Fruit fly (Drosophila melanogaster) whole organism, embryonic: Measurements from ENCODE around the gene CG4025.
A peak's percentile ranks its signal among the peaks of the same experiment; 100 is the strongest.

Experiments used
- Atf3 ChIP-seq: fragments of 200-800 bp; sonication (Bioruptor generic); optimal IDR thresholded peaks from 3 replicates; lab custom pipeline; 2016; ENCODE audit warnings: missing biosample characterization, missing genetic modification characterization
- Bdp1 ChIP-seq: fragments of 200-800 bp; sonication (Bioruptor generic); optimal IDR thresholded peaks from 3 replicates; lab custom pipeline; 2016; ENCODE audit warnings: missing biosample characterization, missing genetic modification characterization
- Bteb2 ChIP-seq: fragments of 200-800 bp; sonication (Bioruptor generic); optimal IDR thresholded peaks from 2 replicates; lab custom pipeline; 2016; ENCODE audit warnings: missing biosample characterization, missing genetic modification characterization
- C15 ChIP-seq: fragments of 200-800 bp; sonication (Bioruptor generic); IDR thresholded peaks from 3 replicates; pipeline ENCODE4 v1.3.6; 2022; ENCODE audit warnings: missing biosample characterization, missing genetic modification characterization
- CG1024 ChIP-seq: fragments of 200-800 bp; sonication (Bioruptor generic); IDR thresholded peaks from 2 replicates; pipeline ENCODE4 v1.3.6; 2022; ENCODE audit warnings: missing biosample characterization, missing genetic modification characterization
- CG11560 ChIP-seq: fragments of 200-800 bp; sonication (Bioruptor generic); IDR thresholded peaks from 3 replicates; pipeline ENCODE4 v1.3.6; 2022; ENCODE audit warnings: missing biosample characterization, missing genetic modification characterization
- CG12744 ChIP-seq: fragments of 200-800 bp; sonication (Bioruptor generic); optimal IDR thresholded peaks from 2 replicates; lab custom pipeline; 2016; ENCODE audit warnings: missing biosample characterization, missing genetic modification characterization
- CG13424 ChIP-seq: fragments of 200-800 bp; sonication (Bioruptor generic); optimal IDR thresholded peaks from 2 replicates; lab custom pipeline; 2019; ENCODE audit warnings: missing biosample characterization, mild to moderate bottlenecking, missing genetic modification characterization, moderate library complexity
- CG13894 ChIP-seq: fragments of 200-800 bp; sonication (Bioruptor generic); optimal IDR thresholded peaks from 3 replicates; lab custom pipeline; 2018; ENCODE audit warnings: missing biosample characterization, mild to moderate bottlenecking, missing genetic modification characterization, moderate library complexity
- CG15073 ChIP-seq: fragments of 200-800 bp; sonication (Bioruptor generic); optimal IDR thresholded peaks from 2 replicates; lab custom pipeline; 2016; ENCODE audit warnings: missing biosample characterization, missing genetic modification characterization
- CG16863 ChIP-seq: fragments of 200-800 bp; sonication (Bioruptor generic); optimal IDR thresholded peaks from 3 replicates; lab custom pipeline; 2016; ENCODE audit warnings: missing biosample characterization, missing genetic modification characterization
- CG17359 ChIP-seq: fragments of 200-800 bp; sonication (Bioruptor generic); optimal IDR thresholded peaks from 3 replicates; lab custom pipeline; 2018; ENCODE audit warnings: missing biosample characterization, mild to moderate bottlenecking, missing genetic modification characterization, moderate library complexity
- CG17568 ChIP-seq: fragments of 200-800 bp; sonication (Bioruptor generic); optimal IDR thresholded peaks from 2 replicates; lab custom pipeline; 2018; ENCODE audit warnings: missing biosample characterization, mild to moderate bottlenecking, missing genetic modification characterization, moderate library complexity
- CG17829 ChIP-seq: fragments of 200-800 bp; optimal IDR thresholded peaks from 2 replicates; lab custom pipeline; 2019; ENCODE audit warnings: missing biosample characterization, mild to moderate bottlenecking, missing genetic modification characterization, moderate library complexity
- CG31365 ChIP-seq: fragments of 200-800 bp; sonication (Bioruptor generic); optimal IDR thresholded peaks from 2 replicates; lab custom pipeline; 2018; ENCODE audit warnings: missing biosample characterization, mild to moderate bottlenecking, missing genetic modification characterization
- CG3995 ChIP-seq: fragments of 200-800 bp; sonication (Bioruptor generic); optimal IDR thresholded peaks from 3 replicates; lab custom pipeline; 2016; ENCODE audit warnings: missing biosample characterization, missing genetic modification characterization
- CG4404 ChIP-seq: fragments of 200-800 bp; sonication (Bioruptor generic); IDR thresholded peaks from 2 replicates; pipeline ENCODE4 v1.3.6; 2022; ENCODE audit warnings: missing biosample characterization, missing genetic modification characterization
- CG7786 ChIP-seq: fragments of 200-800 bp; sonication (Bioruptor generic); optimal IDR thresholded peaks from 2 replicates; lab custom pipeline; 2016; ENCODE audit warnings: missing biosample characterization, missing genetic modification characterization
- CG8388 ChIP-seq: fragments of 200-800 bp; sonication (Bioruptor generic); optimal IDR thresholded peaks from 2 replicates; lab custom pipeline; 2019; ENCODE audit warnings: missing biosample characterization, mild to moderate bottlenecking, missing genetic modification characterization, moderate library complexity
- CG9727 ChIP-seq: fragments of 200-800 bp; sonication (Bioruptor generic); optimal IDR thresholded peaks from 3 replicates; lab custom pipeline; 2017; ENCODE audit warnings: missing biosample characterization, mild to moderate bottlenecking, missing genetic modification characterization
- Dip3 ChIP-seq: fragments of 200-800 bp; sonication (Bioruptor generic); optimal IDR thresholded peaks from 3 replicates; lab custom pipeline; 2016; ENCODE audit warnings: missing biosample characterization, missing genetic modification characterization
- Ets65A ChIP-seq: fragments of 200-800 bp; sonication (Bioruptor generic); peaks from one replicate; lab custom pipeline; 2016; ENCODE audit warnings: missing biosample characterization, missing genetic modification characterization
- Gsc ChIP-seq: fragments of 200-800 bp; sonication (Bioruptor generic); IDR thresholded peaks from 2 replicates; pipeline ENCODE4 v1.3.6; 2022; ENCODE audit warnings: missing biosample characterization, missing genetic modification characterization
- HLH54F ChIP-seq: fragments of 200-800 bp; sonication (Bioruptor generic); optimal IDR thresholded peaks from 3 replicates; lab custom pipeline; 2016; ENCODE audit warnings: missing biosample characterization, missing genetic modification characterization
- Lhr ChIP-seq: fragments of 200-800 bp; sonication (Bioruptor generic); optimal IDR thresholded peaks from 3 replicates; lab custom pipeline; 2017; ENCODE audit warnings: mild to moderate bottlenecking, missing biosample characterization, missing genetic modification reagents, missing genetic modification characterization
- Lim3 ChIP-seq: fragments of 200-800 bp; sonication (Bioruptor generic); IDR thresholded peaks from 2 replicates; pipeline ENCODE4 v1.3.6; 2022; ENCODE audit warnings: missing biosample characterization, missing genetic modification characterization
- NfI ChIP-seq: fragments of 200-800 bp; sonication (Bioruptor generic); optimal IDR thresholded peaks from 3 replicates; lab custom pipeline; 2018; ENCODE audit warnings: missing biosample characterization, mild to moderate bottlenecking, missing genetic modification characterization, moderate library complexity
- PHDP ChIP-seq: fragments of 200-800 bp; sonication (Bioruptor generic); optimal IDR thresholded peaks from 3 replicates; lab custom pipeline; 2018; ENCODE audit warnings: missing biosample characterization, mild to moderate bottlenecking, missing genetic modification characterization, moderate library complexity
- Pdp1 ChIP-seq, 2 experiments: fragments of 200-800 bp; sonication (Bioruptor generic); optimal IDR thresholded peaks; 3 replicates each; lab custom pipeline; 2016; ENCODE audit warnings: missing biosample characterization in 2 of 2, missing genetic modification characterization in 2 of 2, mild to moderate bottlenecking in 1 of 2, moderate library complexity in 1 of 2
- Scr ChIP-seq: fragments of 200-800 bp; sonication (Bioruptor generic); IDR thresholded peaks from 2 replicates; pipeline ENCODE4 v1.3.6; 2022; ENCODE audit warnings: missing biosample characterization, missing genetic modification characterization; ENCODE audit not compliant: partially characterized antibody
- TFAM ChIP-seq: fragments of 200-800 bp; sonication (Bioruptor generic); optimal IDR thresholded peaks from 2 replicates; lab custom pipeline; 2017; ENCODE audit warnings: missing biosample characterization, missing genetic modification characterization, inconsistent platforms
- YL-1 ChIP-seq: fragments of 200-800 bp; sonication (Bioruptor generic); optimal IDR thresholded peaks from 3 replicates; lab custom pipeline; 2017; ENCODE audit warnings: missing biosample characterization, mild to moderate bottlenecking, missing genetic modification characterization
- ac ChIP-seq: fragments of 200-800 bp; sonication (Bioruptor generic); optimal IDR thresholded peaks from 3 replicates; lab custom pipeline; 2017; ENCODE audit warnings: missing biosample characterization, mild to moderate bottlenecking, missing genetic modification characterization
- ase ChIP-seq: fragments of 200-800 bp; sonication (Bioruptor generic); IDR thresholded peaks from 3 replicates; pipeline ENCODE4 v1.3.6; 2022; ENCODE audit warnings: missing biosample characterization, missing genetic modification characterization
- chn ChIP-seq: fragments of 200-800 bp; sonication (Bioruptor generic); optimal IDR thresholded peaks from 2 replicates; lab custom pipeline; 2016; ENCODE audit warnings: missing biosample characterization, missing genetic modification characterization
- crp ChIP-seq, 2 experiments: fragments of 200-800 bp; sonication (Bioruptor generic); optimal IDR thresholded peaks; 2 replicates in 1 of 2; 3 replicates in 1 of 2; lab custom pipeline; 2017; ENCODE audit warnings: missing biosample characterization in 2 of 2, missing genetic modification characterization in 2 of 2, mild to moderate bottlenecking in 1 of 2, moderate library complexity in 1 of 2
- exex ChIP-seq: fragments of 200-800 bp; sonication (Bioruptor generic); optimal IDR thresholded peaks from 4 replicates; lab custom pipeline; 2018; ENCODE audit warnings: missing biosample characterization, mild to moderate bottlenecking, missing genetic modification characterization, moderate library complexity
- ham ChIP-seq: fragments of 200-800 bp; sonication (Bioruptor generic); IDR thresholded peaks from 2 replicates; pipeline ENCODE4 v1.3.6; 2022; ENCODE audit warnings: missing biosample characterization, missing genetic modification characterization
- her ChIP-seq: fragments of 200-800 bp; sonication (Bioruptor generic); optimal IDR thresholded peaks from 2 replicates; lab custom pipeline; 2016; ENCODE audit warnings: missing biosample characterization, missing genetic modification characterization
- jumu ChIP-seq: fragments of 200-800 bp; sonication (Bioruptor generic); optimal IDR thresholded peaks from 3 replicates; lab custom pipeline; 2016; ENCODE audit warnings: missing biosample characterization, missing genetic modification characterization
- ken ChIP-seq: fragments of 200-800 bp; sonication (Bioruptor generic); IDR thresholded peaks from 3 replicates; pipeline ENCODE4 v1.3.6; 2022; ENCODE audit warnings: missing biosample characterization, missing genetic modification characterization
- klu ChIP-seq: fragments of 200-800 bp; sonication (Bioruptor generic); IDR thresholded peaks from 2 replicates; pipeline ENCODE4 v1.3.6; 2022; ENCODE audit warnings: missing biosample characterization, missing genetic modification characterization
- oc ChIP-seq: fragments of 200-800 bp; sonication (Bioruptor generic); optimal IDR thresholded peaks from 2 replicates; lab custom pipeline; 2018; ENCODE audit warnings: missing biosample characterization, mild to moderate bottlenecking, missing genetic modification characterization, moderate library complexity
- salm ChIP-seq: fragments of 200-800 bp; sonication (Bioruptor generic); optimal IDR thresholded peaks from 2 replicates; lab custom pipeline; 2018; ENCODE audit warnings: missing biosample characterization, mild to moderate bottlenecking, missing genetic modification characterization
- sc ChIP-seq, 3 experiments: fragments of >200 bp in 2 of 3; fragments of 200-800 bp in 1 of 3; sonication (Bioruptor generic) in 1 of 3; optimal IDR thresholded peaks; 2 replicates in 2 of 3; 3 replicates in 1 of 3; lab custom pipeline; 2017; ENCODE audit warnings: mild to moderate bottlenecking in 1 of 3, missing biosample characterization in 1 of 3, missing genetic modification characterization in 1 of 3, missing genetic modification reagents in 1 of 3
- seq ChIP-seq: fragments of 200-800 bp; sonication (Bioruptor generic); IDR thresholded peaks from 2 replicates; pipeline ENCODE4 v1.3.6; 2022; ENCODE audit warnings: missing biosample characterization, missing genetic modification characterization
- tap ChIP-seq: fragments of 200-800 bp; optimal IDR thresholded peaks from 3 replicates; lab custom pipeline; 2019; ENCODE audit warnings: missing biosample characterization, mild to moderate bottlenecking, missing genetic modification characterization, moderate library complexity
- twi ChIP-seq: fragments of 200-800 bp; optimal IDR thresholded peaks from 2 replicates; lab custom pipeline; 2019; ENCODE audit warnings: missing biosample characterization, mild to moderate bottlenecking, missing genetic modification characterization, moderate library complexity
- zfh2 ChIP-seq: fragments of 200-800 bp; sonication (Bioruptor generic); optimal IDR thresholded peaks from 2 replicates; lab custom pipeline; 2016; ENCODE audit warnings: missing biosample characterization, missing genetic modification characterization

CG4025 gene

DNA sequence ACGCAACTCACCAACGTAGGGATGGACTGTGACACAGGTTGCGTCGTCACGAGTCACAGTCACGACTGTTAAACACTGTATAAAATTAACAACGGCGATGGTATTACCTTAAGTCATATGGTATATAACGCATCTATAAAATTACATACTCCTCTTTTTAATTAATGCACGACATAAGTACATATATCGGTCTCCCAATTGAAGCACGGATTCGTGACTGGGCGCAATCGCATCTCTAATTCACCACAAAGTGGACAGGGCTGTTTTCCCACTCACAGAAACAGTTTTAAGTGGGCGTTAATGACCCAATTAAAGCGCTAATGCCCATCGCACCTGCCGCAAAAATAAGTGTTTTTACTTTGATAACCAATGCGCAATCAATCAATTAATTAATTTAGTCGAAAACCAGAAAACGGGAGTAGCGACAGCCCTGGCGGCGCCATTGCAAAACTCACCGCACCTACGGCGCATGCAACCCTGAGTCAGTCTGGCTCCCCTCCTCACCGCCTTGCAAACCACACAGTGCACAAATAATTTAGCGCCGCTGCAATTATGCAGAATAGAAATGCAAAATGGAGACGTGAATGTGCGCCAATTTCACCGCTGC is 35.4 kb upstream of the CG4025 start, which contains the start of gene CG4313 (continued):
- TF ChIP-seq PHDP (peak; percentile 52), exex (tag; lab: Kevin White, UChicago) (no peak), Ets65A (GFP tag; lab: Kevin White, UChicago) (peak; percentile 94), Atf3 (GFP tag; lab: Kevin White, UChicago) (peak; percentile 55), ken (peak; percentile 55; the same call in 1 of the 3 replicates), oc (no peak), chn (GFP tag; lab: Kevin White, UChicago) (peak; percentile 73), ase (GFP tag; lab: Robert Waterston, UW) (no peak), Gsc (no peak), CG7786 (peak; percentile 74), seq (GFP tag; lab: Robert Waterston, UW) (peak; percentile 30; the same call in 1 of the 2 replicates), ac (no peak), C15 (GFP tag; lab: Robert Waterston, UW) (0 out of 3 replicates have a peak, but pooled peaks have one; percentile 11), jumu (GFP tag; lab: Kevin White, UChicago) (peak; percentile 60), CG15073 (no peak), Lim3 (GFP tag; lab: Robert Waterston, UW) (no peak), sc (optimal IDR thresholded peaks at IDR 0.05; lab: Kevin White, UChicago) (no peak), sc (GFP tag; optimal IDR thresholded peaks at IDR 0.05; lab: Kevin White, UChicago) (no peak), salm (tag; lab: Kevin White, UChicago) (no peak), Pdp1 (GFP tag; optimal IDR thresholded peaks at IDR 0.05; lab: Kevin White, UChicago) (peak; percentile 71 to 79), Bteb2 (GFP tag; lab: Kevin White, UChicago) (peak; percentile 23), CG16863 (peak; percentile 55), CG1024 (GFP tag; lab: Robert Waterston, UW) (peak; percentile 36; the same call in 1 of the 2 replicates), her (peak; percentile 65), Bdp1 (GFP tag; lab: Kevin White, UChicago) (peak; percentile 48), NfI (GFP tag; lab: Kevin White, UChicago) (peak; percentile 58), CG17568 (GFP tag; lab: Kevin White, UChicago) (peak; percentile 53), ham (GFP tag; lab: Robert Waterston, UW) (no peak), CG13424 (peak; percentile 77), CG3995 (GFP tag; lab: Kevin White, UChicago) (peak; percentile 97), CG13894 (tag; lab: Kevin White, UChicago) (peak; percentile 60), tap (tag; lab: Kevin White, UChicago) (peak; percentile 48), CG17359 (tag; lab: Kevin White, UChicago) (peak; percentile 31), crp (GFP tag; optimal IDR thresholded peaks at IDR 0.05; lab: Kevin White, UChicago) (peak in 1 of 2 experiments; percentile 10), CG11560 (peak; percentile 64; the same call in 2 of the 3 replicates), CG31365 (tag; lab: Kevin White, UChicago) (no peak), Lhr (GFP tag; lab: Kevin White, UChicago) (peak; percentile 13), CG8388 (GFP tag; lab: Kevin White, UChicago) (peak; percentile 39), YL-1 (GFP tag; lab: Kevin White, UChicago) (peak; percentile 66), CG9727 (GFP tag; lab: Kevin White, UChicago) (peak; percentile 70), CG4404 (GFP tag; lab: Robert Waterston, UW) (peak; percentile 62), CG17829 (peak; percentile 66), Scr (peak; percentile 94), twi (tag; lab: Kevin White, UChicago) (peak; percentile 49), klu (GFP tag; lab: Robert Waterston, UW) (peak; percentile 73), TFAM (GFP tag; lab: Kevin White, UChicago) (no peak), CG12744 (GFP tag; lab: Kevin White, UChicago) (peak; percentile 26), Dip3 (GFP tag; lab: Kevin White, UChicago) (peak; percentile 72), HLH54F (GFP tag; lab: Kevin White, UChicago) (peak; percentile 75), zfh2 (peak; percentile 76)
